Worm (Caenorhabditis elegans): ENCODE measurements around the gene Y54G2A.37.

DNA sequence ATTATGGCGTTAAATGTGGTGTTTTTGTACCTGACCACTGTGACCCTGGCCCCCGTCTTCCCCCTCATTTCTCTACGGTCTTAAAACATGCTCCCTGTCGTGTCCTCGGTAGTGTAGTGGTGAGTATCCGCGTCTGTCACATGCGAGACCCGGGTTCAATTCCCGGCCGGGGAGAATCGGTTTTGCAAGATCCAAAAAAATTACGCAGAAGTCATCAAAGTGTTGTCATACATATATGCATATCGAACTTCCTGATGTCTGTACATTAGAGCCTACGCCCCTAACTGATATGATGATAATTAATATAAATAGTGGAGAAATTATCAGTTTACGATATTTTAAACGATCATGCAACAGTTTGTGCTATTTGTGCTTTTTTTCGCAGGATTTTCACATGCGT, 15.0 kb upstream of the Y54G2A.37 start, which contains the start of gene Y54G2A.45:
- TF ChIP-seq unc-62 (GFP tag; optimal IDR thresholded peaks at IDR 0.05) (no peak), lin-39 (tag; optimal IDR thresholded peaks at IDR 0.05) (no peak), ceh-63 (GFP tag; optimal IDR thresholded peaks at IDR 0.05) (no peak), dpl-1 (GFP tag; optimal IDR thresholded peaks at IDR 0.05) (peak in 1 of 3 experiments; percentile 5), nhr-76 (tag; optimal IDR thresholded peaks at IDR 0.05) (no peak), ceh-82 (tag; optimal IDR thresholded peaks at IDR 0.05) (peak in 1 of 3 experiments; percentile 6), fos-1 (tag; optimal IDR thresholded peaks at IDR 0.05) (no peak), ets-5 (GFP tag; IDR thresholded peaks at IDR 0.05) (no peak), fkh-8 (tag; optimal IDR thresholded peaks at IDR 0.05) (no peak), pag-3 (tag; optimal IDR thresholded peaks at IDR 0.05; ENCODE audit: borderline replicate concordance, insufficient read depth) (no peak), lin-15B (tag; optimal IDR thresholded peaks at IDR 0.05) (no peak), lin-35 (GFP tag; optimal IDR thresholded peaks at IDR 0.05) (peak in 1 of 2 experiments; percentile 55)

All from whole organism, L1 larva.